Worm (Caenorhabditis elegans) whole organism, young adult: Measurements from ENCODE around the gene ZK1055.6.

Experiments
- ama-1 ChIP-seq, 3 experiments: fragments of 150-350 bp in 1 of 3; sonication (generic microtip) in 2 of 3; optimal IDR thresholded peaks; 2 replicates each; lab custom pipeline; 2014 to 2018; ENCODE audit warnings: missing biosample characterization in 2 of 3, missing genetic modification characterization in 2 of 3, missing genetic modification reagents in 2 of 3
- dox-1 ChIP-seq: fragments of 200-800 bp; sonication (Bioruptor generic); IDR thresholded peaks from 2 replicates; pipeline ENCODE4 v1.3.6; 2022; ENCODE audit warnings: missing genetic modification reagents, missing genetic modification characterization, missing compliant biosample characterization
- snpc-4 ChIP-seq, 5 experiments: fragments of 150-350 bp in 1 of 5; sonication (generic microtip) in 4 of 5; optimal IDR thresholded peaks; 2 replicates each; lab custom pipeline; 2014 to 2018; ENCODE audit warnings: missing genetic modification characterization in 5 of 5, missing biosample characterization in 3 of 5, antibody characterized with exemption in 2 of 5, mild to moderate bottlenecking in 2 of 5, missing compliant biosample characterization in 2 of 5, missing genotype in 2 of 5, moderate library complexity in 2 of 5, missing genetic modification reagents in 1 of 5
- unc-62 ChIP-seq: fragments of 150-350 bp; optimal IDR thresholded peaks from 2 replicates; lab custom pipeline; 2014; ENCODE audit warnings: missing biosample characterization, missing genetic modification reagents, missing genetic modification characterization

DNA sequence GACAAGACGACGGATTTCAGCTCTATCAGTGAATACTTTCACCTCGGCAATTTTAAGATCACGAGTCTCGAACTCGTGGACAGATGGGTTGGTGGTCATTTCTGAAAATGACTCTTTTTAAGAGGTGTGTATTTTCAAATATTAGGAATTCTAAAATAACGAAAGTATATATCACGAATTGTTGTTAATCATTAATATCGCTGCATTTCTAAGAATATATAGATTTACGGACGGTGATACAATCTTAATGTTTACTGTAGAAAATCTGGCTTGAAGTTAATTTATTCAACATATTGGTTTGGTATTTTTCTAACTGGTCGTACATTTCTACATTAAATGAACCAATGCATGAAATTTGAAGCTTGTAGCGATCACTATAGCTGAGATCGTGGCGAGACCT lies 2.9 kb upstream of the ZK1055.6 start, which contains the start of gene ZK1055.7:
- TF ChIP-seq unc-62 (no peak), ama-1 (optimal IDR thresholded peaks at IDR 0.05; lab: Kevin White, UChicago) (no peak), ama-1 (GFP tag; optimal IDR thresholded peaks at IDR 0.05; lab: Kevin White, UChicago) (no peak), dox-1 (GFP tag; lab: Robert Waterston, UW) (no peak), snpc-4 (GFP tag; optimal IDR thresholded peaks at IDR 0.05; lab: Kevin White, UChicago) (no peak), snpc-4 (tag; optimal IDR thresholded peaks at IDR 0.05; lab: Kevin White, UChicago) (no peak)
